Worm (Caenorhabditis elegans) whole organism, L4/young adult: ENCODE data around the gene F59A1.6.

Experiments used
- W03F9.2 ChIP-seq: fragments of 150-350 bp; optimal IDR thresholded peaks from 2 replicates; lab custom pipeline; 2014; ENCODE audit warnings: missing biosample characterization, missing genetic modification characterization
- him-1 ChIP-seq: sonication (generic microtip); optimal IDR thresholded peaks from 2 replicates; lab custom pipeline; 2016; ENCODE audit warnings: missing genotype, missing genetic modification reagents, missing genetic modification characterization, missing compliant biosample characterization

- TF ChIP-seq W03F9.2 (tag; lab: Kevin White, UChicago) (no peak), him-1 (tag; lab: Kevin White, UChicago) (no peak)
Observed at ce11 chrV:17650427-17650826, 34.5 kb upstream of the F59A1.6 start, which contains the start of gene fbxa-192.
